Worm (Caenorhabditis elegans): ENCODE data around the gene ncx-7.

ncx-7 gene

ce11 chrIII:9751074-9751473, 31.0 kb upstream of the ncx-7 start, which contains the start of gene T05G5.5:
Gene T05G5.5, minus strand, starts transcription at chrIII:9751432.
- no peak for TF ChIP-seq ceh-34 (tag; optimal IDR thresholded peaks at IDR 0.05)
- no peak for TF ChIP-seq ceh-48 (tag; optimal IDR thresholded peaks at IDR 0.05)
- TF ChIP-seq ceh-6 (GFP tag; optimal IDR thresholded peaks at IDR 0.05) = no peak
- TF ChIP-seq fkh-6 (tag; optimal IDR thresholded peaks at IDR 0.05) = no peak
- no peak for TF ChIP-seq sdc-2 (tag; optimal IDR thresholded peaks at IDR 0.05)
- no peak for TF ChIP-seq ahr-1 (tag; optimal IDR thresholded peaks at IDR 0.05)
- no peak for TF ChIP-seq ceh-18 (tag; optimal IDR thresholded peaks at IDR 0.05)
- no peak for TF ChIP-seq ama-1 (optimal IDR thresholded peaks at IDR 0.05)
- no peak for TF ChIP-seq madf-2 (tag; optimal IDR thresholded peaks at IDR 0.05)
- no peak for TF ChIP-seq F13H6.1 (tag; optimal IDR thresholded peaks at IDR 0.05)
- no peak for TF ChIP-seq pag-3 (tag; optimal IDR thresholded peaks at IDR 0.05; ENCODE audit: borderline replicate concordance)
- no peak for TF ChIP-seq sox-4 (tag; optimal IDR thresholded peaks at IDR 0.05)

- TF ChIP-seq lin-11 (tag; optimal IDR thresholded peaks at IDR 0.05) (no peak), ceh-19 (GFP tag; optimal IDR thresholded peaks at IDR 0.05) (no peak), Y22D7AL.16 (tag; optimal IDR thresholded peaks at IDR 0.05) (no peak), sox-4 (tag; optimal IDR thresholded peaks at IDR 0.05) (no peak), che-1 (tag; optimal IDR thresholded peaks at IDR 0.05) (no peak), dve-1 (tag; optimal IDR thresholded peaks at IDR 0.05) (no peak), tbx-7 (tag; optimal IDR thresholded peaks at IDR 0.05) (no peak), unc-86 (tag; optimal IDR thresholded peaks at IDR 0.05) (no peak), ahr-1 (tag; optimal IDR thresholded peaks at IDR 0.05) (no peak), ama-1 (optimal IDR thresholded peaks at IDR 0.05) (no peak), T23F11.4 (GFP tag; optimal IDR thresholded peaks at IDR 0.05) (no peak)
Measured at ce11 chrIII:9748694-9749093, 28.6 kb upstream of the ncx-7 start, which contains the start of gene T05G5.4. Gene T05G5.4, plus strand, starts transcription at chrIII:9748934.

ce11 chrIII:9747133-9747532, 27.0 kb upstream of the ncx-7 start, which contains the start of the genes iff-1 and cdk-1:
Gene iff-1, minus strand, starts transcription at chrIII:9747193.
Gene cdk-1, plus strand, starts transcription at chrIII:9747472.
- TF ChIP-seq ceh-31 (tag; optimal IDR thresholded peaks at IDR 0.05) = peak; percentile 8
- TF ChIP-seq nfya-1 (tag; optimal IDR thresholded peaks at IDR 0.05) = peak; percentile 12
- peak; percentile 1 for TF ChIP-seq unc-42 (tag; optimal IDR thresholded peaks at IDR 0.05)
- no peak for TF ChIP-seq ets-4 (tag; optimal IDR thresholded peaks at IDR 0.05)

- no peak for TF ChIP-seq F13H6.1 (tag; optimal IDR thresholded peaks at IDR 0.05)
- TF ChIP-seq che-1 (tag; optimal IDR thresholded peaks at IDR 0.05) = no peak
- TF ChIP-seq lim-6 (tag; optimal IDR thresholded peaks at IDR 0.05) = no peak
- TF ChIP-seq ceh-2 (tag; optimal IDR thresholded peaks at IDR 0.05) = no peak
- TF ChIP-seq ceh-24 (tag; optimal IDR thresholded peaks at IDR 0.05) = no peak
- no peak for TF ChIP-seq ceh-30 (tag; optimal IDR thresholded peaks at IDR 0.05)
- no peak for TF ChIP-seq ceh-14 (tag; optimal IDR thresholded peaks at IDR 0.05)
- no peak for TF ChIP-seq unc-86 (tag; optimal IDR thresholded peaks at IDR 0.05)
- TF ChIP-seq madf-2 (tag; optimal IDR thresholded peaks at IDR 0.05) = no peak
- no peak for TF ChIP-seq nfya-1 (tag; optimal IDR thresholded peaks at IDR 0.05)
- TF ChIP-seq ceh-48 (tag; optimal IDR thresholded peaks at IDR 0.05) = no peak
- no peak for TF ChIP-seq pag-3 (tag; optimal IDR thresholded peaks at IDR 0.05; ENCODE audit: borderline replicate concordance)
- no peak for TF ChIP-seq nhr-232 (tag; optimal IDR thresholded peaks at IDR 0.05)
- TF ChIP-seq lin-11 (tag; optimal IDR thresholded peaks at IDR 0.05) = no peak
- no peak for TF ChIP-seq ceh-18 (tag; optimal IDR thresholded peaks at IDR 0.05)
- TF ChIP-seq eyg-1 (tag; optimal IDR thresholded peaks at IDR 0.05) = no peak
- TF ChIP-seq C38D4.7 (GFP tag; optimal IDR thresholded peaks at IDR 0.05) = no peak
- TF ChIP-seq dve-1 (tag; optimal IDR thresholded peaks at IDR 0.05) = no peak
- TF ChIP-seq fkh-6 (tag; optimal IDR thresholded peaks at IDR 0.05) = no peak
Measured at ce11 chrIII:9746665-9747064, 26.6 kb upstream of the ncx-7 start.

- TF ChIP-seq ceh-18 (tag; optimal IDR thresholded peaks at IDR 0.05) (no peak), ref-2 (tag; optimal IDR thresholded peaks at IDR 0.05) (peak; percentile 22), ceh-34 (tag; optimal IDR thresholded peaks at IDR 0.05) (peak; percentile 4), rnt-1 (tag; optimal IDR thresholded peaks at IDR 0.05) (peak; percentile 5), ama-1 (optimal IDR thresholded peaks at IDR 0.05) (no peak), nfya-1 (tag; optimal IDR thresholded peaks at IDR 0.05) (peak; percentile 11)
Measured at ce11 chrIII:9745333-9745897, 25.3 kb upstream of the ncx-7 start.
